Worm (Caenorhabditis elegans) whole organism, L4 larva: Measurements from ENCODE around the gene C50D2.6.

Source experiments
- F49E8.2 ChIP-seq: sonication (generic microtip); optimal IDR thresholded peaks from 2 replicates; lab custom pipeline; 2016; ENCODE audit warnings: missing compliant biosample characterization, mild to moderate bottlenecking, missing genetic modification characterization, borderline replicate concordance
- aly-2 ChIP-seq: sonication (generic microtip); optimal IDR thresholded peaks from 2 replicates; lab custom pipeline; 2018; ENCODE audit warnings: missing biosample characterization, missing genetic modification characterization
- ceh-20 ChIP-seq: fragments of 200-800 bp; sonication (Bioruptor generic); IDR thresholded peaks from 2 replicates; pipeline ENCODE4 v1.3.6; 2022; ENCODE audit warnings: missing genetic modification reagents, missing genetic modification characterization, missing compliant biosample characterization
- fkh-10 ChIP-seq: fragments of 150-350 bp; optimal IDR thresholded peaks from 2 replicates; lab custom pipeline; 2014; ENCODE audit warnings: missing biosample characterization, missing genetic modification reagents, missing genetic modification characterization
- nhr-102 ChIP-seq: sonication (generic microtip); optimal IDR thresholded peaks from 2 replicates; lab custom pipeline; 2016; ENCODE audit warnings: mild to moderate bottlenecking, missing genetic modification characterization, moderate library complexity, missing compliant biosample characterization
- nhr-11 ChIP-seq: fragments of 150-350 bp; optimal IDR thresholded peaks from 2 replicates; lab custom pipeline; 2014; ENCODE audit warnings: missing biosample characterization, missing genetic modification characterization
- unc-39 ChIP-seq: sonication (generic microtip); optimal IDR thresholded peaks from 2 replicates; lab custom pipeline; 2017; ENCODE audit warnings: missing biosample characterization, missing genetic modification characterization
- unc-62 ChIP-seq, 3 experiments: fragments of 150-350 bp in 1 of 3; sonication (generic microtip); optimal IDR thresholded peaks in 2 of 3; peaks in 1 of 3; 1 replicate in 1 of 3; 2 replicates in 2 of 3; lab custom pipeline; 2014 to 2017; ENCODE audit warnings: missing biosample characterization in 3 of 3, missing genetic modification characterization in 3 of 3, missing genetic modification reagents in 3 of 3, missing genotype in 1 of 3

ce11 chrII:57370-57769 lies 26.9 kb upstream of the C50D2.6 start, which contains the start of gene ascc-1:
- TF ChIP-seq nhr-102 (tag; lab: Kevin White, UChicago): no peak
- no peak for TF ChIP-seq nhr-11 (tag; lab: Kevin White, UChicago)
- TF ChIP-seq unc-62 (GFP tag; optimal IDR thresholded peaks at IDR 0.05 in 1 of 2; lab: Kevin White, UChicago): no peak
- no peak for TF ChIP-seq unc-62 (tag; optimal IDR thresholded peaks at IDR 0.05; lab: Kevin White, UChicago)
- no peak for TF ChIP-seq fkh-10 (GFP tag; lab: Kevin White, UChicago)
- no peak for TF ChIP-seq unc-39
- no peak for TF ChIP-seq F49E8.2 (tag; lab: Kevin White, UChicago)
- no peak for TF ChIP-seq aly-2 (tag; lab: Kevin White, UChicago)
- no peak for TF ChIP-seq ceh-20
